Worm (Caenorhabditis elegans): Measurements from ENCODE around the gene gsp-1.

DNA sequence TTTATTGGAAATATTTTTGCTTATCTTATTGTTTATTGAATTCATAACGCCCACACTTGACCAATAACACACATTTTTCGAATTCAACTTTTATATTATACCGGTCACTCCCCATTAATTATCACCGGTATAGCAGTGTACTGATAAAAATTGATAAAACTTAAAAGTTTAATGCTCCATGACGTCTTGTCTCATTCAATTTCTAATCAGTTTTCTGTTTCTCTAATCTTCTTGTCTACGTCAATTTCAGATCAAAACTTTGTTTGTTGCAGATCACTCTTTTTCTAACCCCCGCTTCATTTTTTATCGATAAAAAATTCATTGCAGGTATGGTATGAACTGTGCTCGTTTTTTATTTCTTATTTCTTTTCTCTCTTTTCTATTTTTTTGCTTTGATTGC lies 11.5 kb downstream of the gsp-1 start:
- TF ChIP-seq scrt-1 (GFP tag; IDR thresholded peaks at IDR 0.05) (no peak), F13C5.2 (tag; optimal IDR thresholded peaks at IDR 0.05) (no peak), sea-1 (GFP tag; conservative IDR thresholded peaks at IDR 0.05) (no peak), hmbx-1 (tag; optimal IDR thresholded peaks at IDR 0.05) (no peak), ama-1 (optimal IDR thresholded peaks at IDR 0.05) (no peak)

Measured in whole organism, early embryonic.